Worm (Caenorhabditis elegans) whole organism, L3 larva: Measurements from ENCODE around the gene Y67D8B.1.

Experiments
- R02D3.7 ChIP-seq: fragments of 150-350 bp; optimal IDR thresholded peaks from 2 replicates; lab custom pipeline; 2014; ENCODE audit warnings: missing biosample characterization, missing genetic modification characterization
- ZK546.5 ChIP-seq: sonication (generic microtip); optimal IDR thresholded peaks from 2 replicates; lab custom pipeline; 2017; ENCODE audit warnings: missing biosample characterization, missing genetic modification characterization
- aly-2 ChIP-seq: fragments of 150-350 bp; optimal IDR thresholded peaks from 2 replicates; lab custom pipeline; 2014; ENCODE audit warnings: missing biosample characterization, missing genetic modification characterization
- ama-1 ChIP-seq: fragments of 150-350 bp; optimal IDR thresholded peaks from 2 replicates; lab custom pipeline; 2018
- ceh-16 ChIP-seq: sonication (generic microtip); optimal IDR thresholded peaks from 2 replicates; lab custom pipeline; 2017; ENCODE audit warnings: missing biosample characterization, missing genetic modification characterization
- ceh-9 ChIP-seq: sonication (generic microtip); optimal IDR thresholded peaks from 2 replicates; lab custom pipeline; 2018; ENCODE audit warnings: missing biosample characterization, missing genetic modification characterization
- daf-12 ChIP-seq: fragments of 150-350 bp; optimal IDR thresholded peaks from 2 replicates; lab custom pipeline; 2014; ENCODE audit warnings: missing biosample characterization, missing genetic modification reagents, missing genetic modification characterization
- egl-27 ChIP-seq: sonication (generic microtip); optimal IDR thresholded peaks from 4 replicates; lab custom pipeline; 2017; ENCODE audit warnings: missing biosample characterization, missing genetic modification reagents, missing genetic modification characterization
- egl-5 ChIP-seq: fragments of 150-350 bp; optimal IDR thresholded peaks from 2 replicates; lab custom pipeline; 2017; ENCODE audit warnings: missing biosample characterization, missing genetic modification reagents, missing genetic modification characterization, inconsistent platforms
- elt-2 ChIP-seq: sonication (generic microtip); optimal IDR thresholded peaks from 2 replicates; lab custom pipeline; 2016; ENCODE audit warnings: missing genetic modification reagents, mild to moderate bottlenecking, missing genetic modification characterization, missing compliant biosample characterization
- elt-3 ChIP-seq, 3 experiments: fragments of 150-350 bp in 1 of 3; sonication (generic microtip) in 2 of 3; optimal IDR thresholded peaks; 2 replicates in 2 of 3; 4 replicates in 1 of 3; lab custom pipeline; 2014 to 2017; ENCODE audit warnings: missing biosample characterization in 3 of 3, missing genetic modification characterization in 3 of 3
- eor-1 ChIP-seq, 2 experiments: fragments of 150-350 bp; optimal IDR thresholded peaks; 2 replicates each; lab custom pipeline; 2014 to 2018; ENCODE audit warnings: missing biosample characterization in 2 of 2, missing genetic modification characterization in 2 of 2
- fkh-2 ChIP-seq: fragments of 150-350 bp; optimal IDR thresholded peaks from 2 replicates; lab custom pipeline; 2014; ENCODE audit warnings: missing biosample characterization, missing genetic modification reagents, missing genetic modification characterization
- hmg-11 ChIP-seq: sonication (generic microtip); optimal IDR thresholded peaks from 2 replicates; lab custom pipeline; 2016; ENCODE audit warnings: missing genetic modification characterization, missing compliant biosample characterization
- jun-1 ChIP-seq: fragments of 150-350 bp; optimal IDR thresholded peaks from 2 replicates; lab custom pipeline; 2014; ENCODE audit warnings: missing biosample characterization, missing genetic modification reagents, missing genetic modification characterization
- lin-15B ChIP-seq: fragments of 150-350 bp; optimal IDR thresholded peaks from 2 replicates; lab custom pipeline; 2014; ENCODE audit warnings: missing biosample characterization, missing genetic modification characterization
- lin-39 ChIP-seq: fragments of 150-350 bp; optimal IDR thresholded peaks from 2 replicates; lab custom pipeline; 2018; ENCODE audit warnings: missing biosample characterization, missing genetic modification reagents, missing genetic modification characterization
- lsy-12 ChIP-seq: sonication (generic microtip); optimal IDR thresholded peaks from 2 replicates; lab custom pipeline; 2016; ENCODE audit warnings: mild to moderate bottlenecking, missing genetic modification characterization, missing compliant biosample characterization
- mml-1 ChIP-seq: fragments of 150-350 bp; sonication (generic microtip); optimal IDR thresholded peaks from 3 replicates; lab custom pipeline; 2014; ENCODE audit warnings: missing biosample characterization, missing genetic modification characterization
- nfya-1 ChIP-seq: sonication (generic microtip); optimal IDR thresholded peaks from 2 replicates; lab custom pipeline; 2017; ENCODE audit warnings: missing genetic modification characterization, mild to moderate bottlenecking, missing compliant biosample characterization, antibody characterized with exemption, moderate library complexity; ENCODE audit not compliant: insufficient read depth
- nhr-237 ChIP-seq: fragments of 150-350 bp; optimal IDR thresholded peaks from 2 replicates; lab custom pipeline; 2014; ENCODE audit warnings: missing biosample characterization, missing genetic modification characterization
- nhr-43 ChIP-seq: sonication (generic microtip); optimal IDR thresholded peaks from 2 replicates; lab custom pipeline; 2016; ENCODE audit warnings: mild to moderate bottlenecking, missing genetic modification characterization, missing compliant biosample characterization; ENCODE audit not compliant: poor library complexity, severe bottlenecking
- nhr-67 ChIP-seq: fragments of 150-350 bp; optimal IDR thresholded peaks from 2 replicates; lab custom pipeline; 2014; ENCODE audit warnings: missing biosample characterization, missing genetic modification characterization
- nhr-76 ChIP-seq: fragments of 150-350 bp; sonication (generic microtip); optimal IDR thresholded peaks from 5 replicates; lab custom pipeline; 2014; ENCODE audit warnings: missing biosample characterization, missing genetic modification characterization
- nhr-77 ChIP-seq: fragments of 150-350 bp; optimal IDR thresholded peaks from 2 replicates; lab custom pipeline; 2014; ENCODE audit warnings: missing biosample characterization, missing genetic modification characterization
- pha-4 ChIP-seq: fragments of 150-350 bp; optimal IDR thresholded peaks from 2 replicates; lab custom pipeline; 2014; ENCODE audit warnings: missing biosample characterization, missing genetic modification reagents, missing genetic modification characterization
- pqm-1 ChIP-seq: fragments of 150-350 bp; optimal IDR thresholded peaks from 2 replicates; lab custom pipeline; 2017; ENCODE audit warnings: missing biosample characterization, missing genetic modification characterization, inconsistent platforms
- sea-2 ChIP-seq: fragments of 150-350 bp; sonication (generic microtip); optimal IDR thresholded peaks from 4 replicates; lab custom pipeline; 2014; ENCODE audit warnings: missing biosample characterization, missing genetic modification reagents, missing genetic modification characterization
- skn-1 ChIP-seq: fragments of 150-350 bp; optimal IDR thresholded peaks from 2 replicates; lab custom pipeline; 2014; ENCODE audit warnings: missing biosample characterization, missing genetic modification characterization
- tbx-2 ChIP-seq: sonication (generic microtip); optimal IDR thresholded peaks from 2 replicates; lab custom pipeline; 2016; ENCODE audit warnings: mild to moderate bottlenecking, missing genetic modification characterization, missing compliant biosample characterization
- unc-39 ChIP-seq: sonication (generic microtip); optimal IDR thresholded peaks from 4 replicates; lab custom pipeline; 2017; ENCODE audit warnings: missing biosample characterization, missing genetic modification characterization
- unc-62 ChIP-seq: fragments of 150-350 bp; sonication (generic microtip); optimal IDR thresholded peaks from 4 replicates; lab custom pipeline; 2014; ENCODE audit warnings: missing biosample characterization, missing genetic modification reagents, missing genetic modification characterization
- zag-1 ChIP-seq: fragments of 150-350 bp; optimal IDR thresholded peaks from 2 replicates; lab custom pipeline; 2014; ENCODE audit warnings: missing biosample characterization, missing genetic modification characterization
- ztf-11 ChIP-seq: fragments of 150-350 bp; optimal IDR thresholded peaks from 2 replicates; lab custom pipeline; 2014; ENCODE audit warnings: missing biosample characterization, missing genetic modification characterization
- ztf-4 ChIP-seq: fragments of 150-350 bp; optimal IDR thresholded peaks from 2 replicates; lab custom pipeline; 2014; ENCODE audit warnings: missing biosample characterization, missing genetic modification characterization

Y67D8B.1 gene

ce11 chrIV:3160785-3161184 lies 11.6 kb downstream of the Y67D8B.1 start (continued):
- TF ChIP-seq egl-27 (peak; percentile 69), ztf-11 (tag; lab: Kevin White, UChicago) (no peak), pqm-1 (tag; lab: Kevin White, UChicago) (peak; percentile 82), nhr-76 (tag; lab: Kevin White, UChicago) (no peak), ama-1 (lab: Kevin White, UChicago) (peak; percentile 51), R02D3.7 (tag; lab: Kevin White, UChicago) (peak; percentile 59), sea-2 (GFP tag; lab: Kevin White, UChicago) (no peak), nhr-77 (tag; lab: Kevin White, UChicago) (peak; percentile 5), ceh-9 (tag; lab: Kevin White, UChicago) (no peak), nhr-237 (tag; lab: Kevin White, UChicago) (no peak), aly-2 (no peak), nfya-1 (tag; lab: Kevin White, UChicago) (peak; percentile 95), ceh-16 (no peak), tbx-2 (peak; percentile 59), ztf-4 (tag; lab: Kevin White, UChicago) (no peak), lin-39 (tag; lab: Kevin White, UChicago) (peak; percentile 82)

DNA sequence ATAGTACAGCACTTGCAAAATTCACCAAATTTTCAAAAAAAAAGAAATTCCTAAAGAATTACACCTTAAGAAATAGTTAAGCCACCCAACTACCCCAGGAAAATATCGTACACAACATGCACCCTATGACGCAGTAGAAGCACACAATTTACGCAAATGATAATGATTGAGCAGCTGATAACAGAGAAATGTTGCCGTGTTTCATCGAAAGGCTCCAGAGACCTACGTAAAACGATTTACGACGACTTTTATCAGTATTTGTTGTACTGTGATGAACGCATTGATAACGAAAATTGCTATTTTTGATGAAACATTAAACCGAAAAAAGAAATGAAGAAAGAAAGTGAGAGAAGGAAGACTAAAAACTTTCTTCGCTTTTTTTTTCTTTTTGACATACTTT lies 14.2 kb downstream of the Y67D8B.1 start:
- peak; percentile 99 for TF ChIP-seq elt-2 (tag; lab: Kevin White, UChicago)
- TF ChIP-seq hmg-11 (tag; lab: Kevin White, UChicago), result no peak
- no peak for TF ChIP-seq nfya-1 (tag; lab: Kevin White, UChicago)
- peak; percentile 100 for TF ChIP-seq pqm-1 (tag; lab: Kevin White, UChicago)
- TF ChIP-seq jun-1, result peak; percentile 81
- TF ChIP-seq pha-4 (tag; lab: Kevin White, UChicago), result peak; percentile 66

ce11 chrIV:3151061-3151460 lies 21.3 kb downstream of the Y67D8B.1 start, which contains the start of gene T23E1.1:
TSS of gene T23E1.1 (plus strand) at chrIV:3151361.
- no peak for TF ChIP-seq nfya-1 (tag; lab: Kevin White, UChicago)
- no peak for TF ChIP-seq pqm-1 (tag; lab: Kevin White, UChicago)
- TF ChIP-seq tbx-2, result no peak
- no peak for TF ChIP-seq ztf-4 (tag; lab: Kevin White, UChicago)
- no peak for TF ChIP-seq ZK546.5
- TF ChIP-seq skn-1, result no peak
- TF ChIP-seq nhr-43, result no peak
- TF ChIP-seq elt-2 (tag; lab: Kevin White, UChicago), result no peak
- no peak for TF ChIP-seq mml-1
- no peak for TF ChIP-seq nhr-67
- no peak for TF ChIP-seq eor-1 (tag; optimal IDR thresholded peaks at IDR 0.05; lab: Kevin White, UChicago)
- TF ChIP-seq egl-5 (tag; lab: Kevin White, UChicago), result no peak
- TF ChIP-seq daf-12, result no peak
- TF ChIP-seq lsy-12 (tag; lab: Kevin White, UChicago), result no peak
- no peak for TF ChIP-seq lin-15B (tag; lab: Kevin White, UChicago)
- no peak for TF ChIP-seq ceh-16
- no peak for TF ChIP-seq unc-39
- no peak for TF ChIP-seq fkh-2 (tag; lab: Kevin White, UChicago)
- TF ChIP-seq nhr-77 (tag; lab: Kevin White, UChicago), result no peak
- TF ChIP-seq, all 47 proteins: peak for 0

DNA sequence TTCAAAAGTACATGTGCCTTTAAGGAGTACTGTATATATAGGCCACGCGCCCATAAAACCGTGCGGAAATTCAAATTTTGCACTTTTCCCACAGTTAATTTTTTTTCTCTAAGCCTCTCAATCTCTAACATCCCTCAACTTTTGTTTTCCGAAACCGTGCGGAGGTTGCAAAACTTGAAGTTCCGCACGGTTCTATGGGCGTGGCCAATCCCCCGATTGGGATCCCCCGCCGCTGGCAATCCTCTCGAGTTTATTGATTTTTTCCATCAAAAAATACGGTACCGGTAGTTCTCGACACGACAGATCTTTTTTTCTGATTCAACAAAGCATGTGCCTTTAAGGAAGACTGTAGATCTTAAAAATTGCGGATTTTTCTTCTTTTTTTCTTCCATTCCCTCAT lies 26.8 kb downstream of the Y67D8B.1 start, which contains the start of gene T23E1.3:
Gene T23E1.3, plus strand, starts transcription at position 301 of the 400 bp plus-strand sequence.
- TF ChIP-seq elt-3 (tag; optimal IDR thresholded peaks at IDR 0.05; lab: Kevin White, UChicago) (no peak), daf-12 (no peak), fkh-2 (tag; lab: Kevin White, UChicago) (no peak), zag-1 (tag; lab: Kevin White, UChicago) (no peak), ceh-16 (no peak), lin-39 (tag; lab: Kevin White, UChicago) (no peak), unc-39 (no peak), egl-27 (no peak), eor-1 (tag; optimal IDR thresholded peaks at IDR 0.05; lab: Kevin White, UChicago) (no peak), hmg-11 (tag; lab: Kevin White, UChicago) (no peak), skn-1 (no peak), unc-62 (GFP tag; lab: Kevin White, UChicago) (no peak), pqm-1 (tag; lab: Kevin White, UChicago) (no peak), lin-15B (tag; lab: Kevin White, UChicago) (no peak), R02D3.7 (tag; lab: Kevin White, UChicago) (no peak)
